Worm (Caenorhabditis elegans) whole organism, L1 larva: ENCODE data around the gene F54F7.9.

ENCODE experiments used
- ama-1 ChIP-seq: fragments of 150-350 bp; optimal IDR thresholded peaks from 2 replicates; lab custom pipeline; 2014
- egl-27 ChIP-seq, 2 experiments: fragments of 150-350 bp in 1 of 2; sonication (generic microtip); optimal IDR thresholded peaks; 3 replicates each; lab custom pipeline; 2017 to 2018; ENCODE audit warnings: missing biosample characterization in 2 of 2, missing genetic modification characterization in 2 of 2, missing genetic modification reagents in 2 of 2

ce11 chrX:11878109-11878508 is 29.6 kb upstream of the F54F7.9 start, which contains the start of gene Y62H9A.2:
- TF ChIP-seq ama-1 (lab: Kevin White, UChicago): no peak
- TF ChIP-seq egl-27 (tag; optimal IDR thresholded peaks at IDR 0.05; lab: Kevin White, UChicago): no peak
